Fruit fly (Drosophila melanogaster): ENCODE results near the gene nero.

Gene nero

dm6 chr3R:31706142-31706894 is 41.0 kb downstream of the nero start (continued):
- TF ChIP-seq CG6163 (GFP tag; IDR thresholded peaks at IDR 0.05) (peak; percentile 87), Sox15 (GFP tag; optimal IDR thresholded peaks at IDR 0.05) (no peak), CG11762 (GFP tag; optimal IDR thresholded peaks at IDR 0.05; ENCODE audit: insufficient read depth) (peak; percentile 22), Gug (GFP tag; IDR thresholded peaks at IDR 0.05) (peak; percentile 53), Eip93F (GFP tag; optimal IDR thresholded peaks at IDR 0.05) (no peak), Met (GFP tag; optimal IDR thresholded peaks at IDR 0.05) (no peak), CG10631 (GFP tag; optimal IDR thresholded peaks at IDR 0.05) (peak; percentile 83), pdm3 (GFP tag; optimal IDR thresholded peaks at IDR 0.05) (peak; percentile 63), Lpt (GFP tag; optimal IDR thresholded peaks at IDR 0.05) (peak; percentile 83), Hr38 (GFP tag; optimal IDR thresholded peaks at IDR 0.05) (no peak), cyc (GFP tag; optimal IDR thresholded peaks at IDR 0.05) (no peak), eg (GFP tag; IDR thresholded peaks at IDR 0.05) (peak; percentile 78), CG6792 (GFP tag; optimal IDR thresholded peaks at IDR 0.05) (no peak), CG15336 (GFP tag; IDR thresholded peaks at IDR 0.05) (peak; percentile 68), esn (GFP tag; optimal IDR thresholded peaks at IDR 0.05) (no peak), Smox (GFP tag; optimal IDR thresholded peaks at IDR 0.05) (no peak), fd85E (GFP tag; optimal IDR thresholded peaks at IDR 0.05) (no peak), CG10669 (GFP tag; optimal IDR thresholded peaks at IDR 0.05) (peak; percentile 59), CG6854 (GFP tag; optimal IDR thresholded peaks at IDR 0.05) (no peak), Ets21C (GFP tag; optimal IDR thresholded peaks at IDR 0.05) (no peak), CG6276 (GFP tag; optimal IDR thresholded peaks at IDR 0.05) (peak; percentile 57), CG3032 (tag; optimal IDR thresholded peaks at IDR 0.05) (peak; percentile 48), achi (GFP tag; optimal IDR thresholded peaks at IDR 0.05) (peak; percentile 76), Hr4 (GFP tag; optimal IDR thresholded peaks at IDR 0.05) (peak; percentile 69), CG11902 (GFP tag; optimal IDR thresholded peaks at IDR 0.05) (no peak), Eip75B (GFP tag; optimal IDR thresholded peaks at IDR 0.05) (peak; percentile 44), net (GFP tag; optimal IDR thresholded peaks at IDR 0.05) (peak; percentile 31), ss (GFP tag; optimal IDR thresholded peaks at IDR 0.05) (peak in 1 of 2 experiments; percentile 1), CG6808 (GFP tag; optimal IDR thresholded peaks at IDR 0.05) (peak; percentile 23), dsx (GFP tag; optimal IDR thresholded peaks at IDR 0.05; ENCODE audit: poor library complexity, severe bottlenecking) (no peak), CG3919 (GFP tag; optimal IDR thresholded peaks at IDR 0.05) (peak; percentile 79), CG11294 (GFP tag; IDR thresholded peaks at IDR 0.05) (0 out of 2 replicates have a peak, but pooled peaks have one; percentile 38), Eip78C (GFP tag) (peak; percentile 79), salr (GFP tag; optimal IDR thresholded peaks at IDR 0.05) (peak in 1 of 2 experiments; percentile 77)

- TF ChIP-seq CG8119 (GFP tag; IDR thresholded peaks at IDR 0.05): 0 out of 3 replicates have a peak, but pooled peaks have one; percentile 33
- TF ChIP-seq Sox102F (GFP tag; optimal IDR thresholded peaks at IDR 0.05): no peak
- TF ChIP-seq CG7368 (GFP tag; optimal IDR thresholded peaks at IDR 0.05): no peak
- TF ChIP-seq Ets96B (tag; optimal IDR thresholded peaks at IDR 0.05): peak; percentile 3
- peak; percentile 36 for TF ChIP-seq Eip78C (GFP tag)
These were observed 42.7 kb downstream of the nero start for dm6 chr3R:31704524-31705215.

- TF ChIP-seq Ets96B (tag; optimal IDR thresholded peaks at IDR 0.05): peak; percentile 8
- peak; percentile 15 for TF ChIP-seq spab (GFP tag; optimal IDR thresholded peaks at IDR 0.05)
- TF ChIP-seq CG3032 (tag; optimal IDR thresholded peaks at IDR 0.05): peak; percentile 18
- TF ChIP-seq CG6276 (GFP tag; optimal IDR thresholded peaks at IDR 0.05): no peak
These were observed 44.0 kb downstream of the nero start for dm6 chr3R:31703370-31703769.

Measured in whole organism, prepupa.